Fruit fly (Drosophila melanogaster) whole organism, prepupa: ENCODE data around the gene Gr93a.
A peak's percentile ranks its signal among the peaks of the same experiment; 100 is the strongest.

Experiments
- CG10631 ChIP-seq: fragments of 200-800 bp; sonication (Bioruptor generic); optimal IDR thresholded peaks from 2 replicates; lab custom pipeline; 2016; ENCODE audit warnings: missing biosample characterization, missing genetic modification characterization
- CG10669 ChIP-seq: fragments of 200-800 bp; sonication (Bioruptor generic); optimal IDR thresholded peaks from 3 replicates; lab custom pipeline; 2018; ENCODE audit warnings: missing biosample characterization, mild to moderate bottlenecking, missing genetic modification characterization, moderate library complexity
- CG11762 ChIP-seq: fragments of 200-800 bp; sonication (Bioruptor generic); optimal IDR thresholded peaks from 3 replicates; lab custom pipeline; 2016; ENCODE audit warnings: missing biosample characterization, missing genetic modification characterization; ENCODE audit not compliant: insufficient read depth
- CG15336 ChIP-seq: fragments of 200-800 bp; sonication (Bioruptor generic); IDR thresholded peaks from 2 replicates; pipeline ENCODE4 v1.3.6; 2022; ENCODE audit warnings: missing biosample characterization, missing genetic modification characterization
- CG3032 ChIP-seq: fragments of 200-800 bp; optimal IDR thresholded peaks from 2 replicates; lab custom pipeline; 2019; ENCODE audit warnings: missing biosample characterization, mild to moderate bottlenecking, missing genetic modification characterization, moderate library complexity
- CG31627 ChIP-seq: fragments of 200-800 bp; sonication (Bioruptor generic); optimal IDR thresholded peaks from 3 replicates; lab custom pipeline; 2016; ENCODE audit warnings: missing biosample characterization, missing genetic modification characterization
- CG32006 ChIP-seq: fragments of 200-800 bp; sonication (Bioruptor generic); optimal IDR thresholded peaks from 3 replicates; lab custom pipeline; 2017; ENCODE audit warnings: missing biosample characterization, mild to moderate bottlenecking, missing genetic modification characterization
- CG3919 ChIP-seq: fragments of 200-800 bp; sonication (Bioruptor generic); optimal IDR thresholded peaks from 3 replicates; lab custom pipeline; 2016; ENCODE audit warnings: missing biosample characterization, missing genetic modification characterization
- CG4318 ChIP-seq: fragments of 200-800 bp; sonication (Bioruptor generic); optimal IDR thresholded peaks from 3 replicates; lab custom pipeline; 2017; ENCODE audit warnings: missing biosample characterization, mild to moderate bottlenecking, missing genetic modification characterization
- CG6163 ChIP-seq: fragments of 200-800 bp; sonication (Bioruptor generic); IDR thresholded peaks from 3 replicates; pipeline ENCODE4 v1.3.6; 2022; ENCODE audit warnings: missing biosample characterization, missing genetic modification characterization
- CG6276 ChIP-seq: fragments of 200-800 bp; sonication (Bioruptor generic); optimal IDR thresholded peaks from 2 replicates; lab custom pipeline; 2017; ENCODE audit warnings: missing biosample characterization, mild to moderate bottlenecking, missing genetic modification characterization
- CG6808 ChIP-seq: fragments of 200-800 bp; sonication (Bioruptor generic); optimal IDR thresholded peaks from 3 replicates; lab custom pipeline; 2017; ENCODE audit warnings: missing biosample characterization, missing genetic modification characterization, mild to moderate bottlenecking, moderate library complexity, missing genetic modification reagents
- CG6854 ChIP-seq: fragments of 200-800 bp; sonication (Bioruptor generic); optimal IDR thresholded peaks from 2 replicates; lab custom pipeline; 2017; ENCODE audit warnings: missing biosample characterization, mild to moderate bottlenecking, missing genetic modification characterization
- CG8119 ChIP-seq: fragments of 200-800 bp; sonication (Bioruptor generic); IDR thresholded peaks from 3 replicates; pipeline ENCODE4 v1.3.6; 2022; ENCODE audit warnings: missing biosample characterization, missing genetic modification characterization
- CG8319 ChIP-seq: fragments of 200-800 bp; sonication (Bioruptor generic); optimal IDR thresholded peaks from 3 replicates; lab custom pipeline; 2016; ENCODE audit warnings: missing biosample characterization, missing genetic modification characterization
- CG8632 ChIP-seq: fragments of 200-800 bp; sonication (Bioruptor generic); optimal IDR thresholded peaks from 3 replicates; lab custom pipeline; 2016; ENCODE audit warnings: missing biosample characterization, missing genetic modification characterization
- CG9139 ChIP-seq: fragments of 200-800 bp; sonication (Bioruptor generic); optimal IDR thresholded peaks from 3 replicates; lab custom pipeline; 2017; ENCODE audit warnings: missing biosample characterization, mild to moderate bottlenecking, missing genetic modification characterization
- Eip75B ChIP-seq: fragments of 200-800 bp; sonication (Bioruptor generic); optimal IDR thresholded peaks from 3 replicates; lab custom pipeline; 2016; ENCODE audit warnings: missing biosample characterization, missing genetic modification characterization
- Eip78C ChIP-seq: fragments of 200-800 bp; sonication (Bioruptor generic); peaks from one replicate; lab custom pipeline; 2016; ENCODE audit warnings: missing biosample characterization, missing genetic modification characterization
- Eip93F ChIP-seq: fragments of 200-800 bp; sonication (Bioruptor generic); optimal IDR thresholded peaks from 2 replicates; lab custom pipeline; 2016; ENCODE audit warnings: missing biosample characterization, mild to moderate bottlenecking, missing genetic modification characterization
- Ets21C ChIP-seq: fragments of 200-800 bp; sonication (Bioruptor generic); optimal IDR thresholded peaks from 3 replicates; lab custom pipeline; 2016; ENCODE audit warnings: missing biosample characterization, missing genetic modification characterization
- Ets96B ChIP-seq: fragments of 200-800 bp; optimal IDR thresholded peaks from 2 replicates; lab custom pipeline; 2019; ENCODE audit warnings: missing biosample characterization, mild to moderate bottlenecking, missing genetic modification characterization, moderate library complexity
- Gug ChIP-seq: fragments of 200-800 bp; sonication (Bioruptor generic); IDR thresholded peaks from 2 replicates; pipeline ENCODE4 v1.3.6; 2022; ENCODE audit warnings: missing biosample characterization, missing genetic modification characterization
- Hr4 ChIP-seq: fragments of 200-800 bp; sonication (Bioruptor generic); optimal IDR thresholded peaks from 3 replicates; lab custom pipeline; 2016; ENCODE audit warnings: missing biosample characterization, missing genetic modification characterization
- Lpt ChIP-seq: fragments of 200-800 bp; sonication (Bioruptor generic); optimal IDR thresholded peaks from 3 replicates; lab custom pipeline; 2016; ENCODE audit warnings: missing biosample characterization, missing genetic modification characterization
- Smox ChIP-seq: fragments of 200-800 bp; sonication (Bioruptor generic); optimal IDR thresholded peaks from 3 replicates; lab custom pipeline; 2016; ENCODE audit warnings: missing biosample characterization, missing genetic modification characterization
- Sox102F ChIP-seq: fragments of 200-800 bp; sonication (Bioruptor generic); optimal IDR thresholded peaks from 2 replicates; lab custom pipeline; 2016; ENCODE audit warnings: missing biosample characterization, mild to moderate bottlenecking, missing genetic modification characterization
- Sox15 ChIP-seq: fragments of 200-800 bp; sonication (Bioruptor generic); optimal IDR thresholded peaks from 3 replicates; lab custom pipeline; 2016; ENCODE audit warnings: missing biosample characterization, missing genetic modification characterization
- acj6 ChIP-seq: fragments of 200-800 bp; sonication (Bioruptor generic); optimal IDR thresholded peaks from 3 replicates; lab custom pipeline; 2016; ENCODE audit warnings: missing biosample characterization, missing genetic modification characterization
- dac ChIP-seq: fragments of 200-800 bp; sonication (Bioruptor generic); optimal IDR thresholded peaks from 2 replicates; lab custom pipeline; 2017; ENCODE audit warnings: missing biosample characterization, mild to moderate bottlenecking, missing genetic modification characterization
- dsx ChIP-seq: fragments of 200-800 bp; optimal IDR thresholded peaks from 3 replicates; lab custom pipeline; 2019; ENCODE audit warnings: missing biosample characterization, mild to moderate bottlenecking, missing genetic modification characterization, moderate library complexity; ENCODE audit not compliant: poor library complexity, severe bottlenecking
- eg ChIP-seq: fragments of 200-800 bp; sonication (Bioruptor generic); IDR thresholded peaks from 3 replicates; pipeline ENCODE4 v1.3.6; 2022; ENCODE audit warnings: missing biosample characterization, missing genetic modification characterization
- esn ChIP-seq: fragments of 200-800 bp; sonication (Bioruptor generic); optimal IDR thresholded peaks from 2 replicates; lab custom pipeline; 2016; ENCODE audit warnings: missing biosample characterization, mild to moderate bottlenecking, missing genetic modification characterization, moderate library complexity
- fd59A ChIP-seq: fragments of 200-800 bp; sonication (Bioruptor generic); optimal IDR thresholded peaks from 2 replicates; lab custom pipeline; 2017; ENCODE audit warnings: missing biosample characterization, mild to moderate bottlenecking, missing genetic modification characterization, missing genetic modification reagents
- fd85E ChIP-seq: fragments of 200-800 bp; sonication (Bioruptor generic); optimal IDR thresholded peaks from 3 replicates; lab custom pipeline; 2016; ENCODE audit warnings: missing biosample characterization, missing genetic modification characterization
- fkh ChIP-seq: fragments of 200-800 bp; sonication (Bioruptor generic); optimal IDR thresholded peaks from 3 replicates; lab custom pipeline; 2017; ENCODE audit warnings: missing biosample characterization, mild to moderate bottlenecking, missing genetic modification characterization, moderate library complexity
- lz ChIP-seq: fragments of 200-800 bp; sonication (Bioruptor generic); optimal IDR thresholded peaks from 3 replicates; lab custom pipeline; 2016; ENCODE audit warnings: missing biosample characterization, missing genetic modification characterization
- salr ChIP-seq, 2 experiments: fragments of 200-800 bp; sonication (Bioruptor generic); optimal IDR thresholded peaks; 3 replicates each; lab custom pipeline; 2016 to 2018; ENCODE audit warnings: missing biosample characterization in 2 of 2, missing genetic modification characterization in 2 of 2, mild to moderate bottlenecking in 1 of 2
- spab ChIP-seq: fragments of 200-800 bp; sonication (Bioruptor generic); optimal IDR thresholded peaks from 2 replicates; lab custom pipeline; 2017; ENCODE audit warnings: missing biosample characterization, mild to moderate bottlenecking, missing genetic modification characterization, missing genetic modification reagents
- ss ChIP-seq, 2 experiments: fragments of 200-800 bp; sonication (Bioruptor generic); optimal IDR thresholded peaks; 2 replicates in 1 of 2; 3 replicates in 1 of 2; lab custom pipeline; 2017 to 2018; ENCODE audit warnings: mild to moderate bottlenecking in 2 of 2, missing biosample characterization in 2 of 2, missing genetic modification characterization in 2 of 2, moderate library complexity in 1 of 2
- svp ChIP-seq: fragments of 200-800 bp; sonication (Bioruptor generic); peaks from one replicate; lab custom pipeline; 2016; ENCODE audit warnings: missing biosample characterization, missing genetic modification characterization
- topi ChIP-seq: fragments of 200-800 bp; sonication (Bioruptor generic); optimal IDR thresholded peaks from 3 replicates; lab custom pipeline; 2016; ENCODE audit warnings: missing biosample characterization, missing genetic modification characterization
- vri ChIP-seq: fragments of 200-800 bp; sonication (Bioruptor generic); optimal IDR thresholded peaks from 3 replicates; lab custom pipeline; 2016; ENCODE audit warnings: missing biosample characterization, mild to moderate bottlenecking, missing genetic modification characterization

The Gr93a gene

dm6 chr3R:21849988-21850460 lies 17.7 kb downstream of the Gr93a start (continued):
- TF ChIP-seq eg (GFP tag; lab: Robert Waterston, UW) (peak; percentile 60), CG9139 (GFP tag; lab: Kevin White, UChicago) (no peak), fd59A (GFP tag; lab: Kevin White, UChicago) (no peak), CG10631 (GFP tag; lab: Kevin White, UChicago) (peak; percentile 41), CG11762 (no peak), CG4318 (GFP tag; lab: Kevin White, UChicago) (peak; percentile 13), fkh (peak; percentile 32), vri (no peak), topi (GFP tag; lab: Kevin White, UChicago) (peak; percentile 10), Sox15 (GFP tag; lab: Kevin White, UChicago) (no peak), CG6854 (GFP tag; lab: Kevin White, UChicago) (no peak), dsx (GFP tag; lab: Kevin White, UChicago) (no peak), CG6276 (GFP tag; lab: Kevin White, UChicago) (peak; percentile 7), Hr4 (GFP tag; lab: Kevin White, UChicago) (peak; percentile 65), Sox102F (GFP tag; lab: Kevin White, UChicago) (no peak), CG3919 (GFP tag; lab: Kevin White, UChicago) (no peak), Ets21C (no peak), Ets96B (tag; lab: Kevin White, UChicago) (no peak), ss (GFP tag; optimal IDR thresholded peaks at IDR 0.05; lab: Kevin White, UChicago) (no peak), CG8119 (GFP tag; lab: Robert Waterston, UW) (peak; percentile 64), Smox (no peak), CG10669 (no peak)

DNA sequence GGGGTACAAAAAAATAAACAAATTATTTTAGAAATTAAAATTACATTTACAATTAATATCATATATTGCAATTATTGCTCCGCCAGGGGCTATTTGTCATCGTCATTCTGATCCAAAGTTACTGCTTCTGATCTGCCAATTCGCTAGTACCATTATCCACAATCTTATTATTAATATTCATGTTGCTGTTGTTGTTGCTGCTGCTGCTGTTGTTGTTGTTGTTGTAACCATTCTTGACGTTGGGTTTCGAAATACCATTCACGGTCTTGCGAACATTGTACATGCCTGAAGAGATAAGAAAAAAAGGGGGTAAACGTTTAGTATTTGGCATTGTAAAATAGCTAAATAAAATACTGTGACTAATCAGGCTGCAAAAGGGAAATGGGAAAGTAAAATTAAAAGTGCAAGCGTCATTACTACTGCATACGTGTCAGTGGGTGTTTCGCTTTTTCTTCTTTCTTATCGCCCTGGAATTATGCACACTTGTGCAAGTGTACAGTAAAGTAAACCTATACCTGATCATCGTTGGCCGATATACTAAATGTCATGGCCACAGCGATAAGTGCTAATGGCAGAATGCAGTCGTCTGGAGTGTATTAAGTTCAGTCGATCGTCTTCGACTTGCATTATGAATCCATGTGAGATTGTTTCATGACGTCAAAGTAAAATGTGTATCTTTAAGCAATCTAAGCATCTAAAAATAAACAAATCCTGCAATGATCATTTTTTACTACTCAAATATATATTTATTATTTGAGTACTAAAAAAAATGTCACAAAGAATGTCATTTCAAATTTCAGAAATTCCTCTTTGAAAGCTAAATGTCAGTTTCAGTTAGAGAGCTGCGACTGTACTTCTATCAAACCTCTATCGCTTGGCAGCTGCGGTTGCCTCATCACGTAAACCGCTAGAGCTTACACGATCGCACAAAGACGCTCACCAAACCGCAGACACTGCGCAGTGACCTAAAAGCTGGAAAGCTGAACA lies 19.6 kb downstream of the Gr93a start:
- TF ChIP-seq svp (GFP tag; lab: Kevin White, UChicago): peak; percentile 86
- TF ChIP-seq Eip78C (GFP tag; lab: Kevin White, UChicago): peak; percentile 8
- TF ChIP-seq CG15336 (GFP tag; lab: Robert Waterston, UW): no peak

DNA sequence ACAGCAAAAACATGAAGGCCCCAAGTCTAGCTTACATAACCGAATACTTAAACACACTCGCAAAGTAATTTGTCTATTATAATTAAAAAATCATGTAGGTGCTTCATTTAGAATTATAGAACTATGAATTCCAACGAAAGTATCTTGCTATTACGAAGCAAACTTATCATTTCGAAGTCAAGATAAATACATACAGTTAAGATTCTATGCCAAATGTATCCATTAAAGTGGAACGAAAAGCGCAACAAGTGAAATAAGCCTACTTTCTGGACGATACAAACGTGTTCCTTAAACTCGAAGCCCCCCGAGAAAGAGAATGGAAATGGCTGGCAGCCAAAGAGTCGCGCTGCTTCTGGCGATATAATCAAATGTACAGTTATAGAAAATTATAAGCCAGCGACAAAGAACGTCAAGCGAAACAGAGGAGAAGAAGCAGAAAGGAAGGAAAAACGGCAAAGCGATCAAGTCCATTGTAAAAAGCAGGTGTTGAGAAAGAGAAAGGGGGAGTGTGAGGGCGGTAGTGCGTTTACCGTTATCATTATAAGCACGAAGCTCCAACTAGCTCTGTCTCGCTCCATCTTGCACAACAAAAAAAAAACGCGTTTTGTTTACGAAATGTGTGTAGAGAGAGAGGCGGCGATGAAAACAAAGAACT lies 20.4 kb downstream of the Gr93a start:
- TF ChIP-seq esn (GFP tag; lab: Kevin White, UChicago) (peak; percentile 28), acj6 (GFP tag; lab: Kevin White, UChicago) (peak; percentile 23), Eip93F (GFP tag; lab: Kevin White, UChicago) (no peak), lz (GFP tag; lab: Kevin White, UChicago) (no peak), Eip78C (GFP tag; lab: Kevin White, UChicago) (peak; percentile 72), Sox15 (GFP tag; lab: Kevin White, UChicago) (no peak), Lpt (GFP tag; lab: Kevin White, UChicago) (peak; percentile 3), CG6163 (GFP tag; lab: Robert Waterston, UW) (peak; percentile 29; the same call in 1 of the 3 replicates), dsx (GFP tag; lab: Kevin White, UChicago) (peak; percentile 15), CG11762 (no peak), ss (GFP tag; optimal IDR thresholded peaks at IDR 0.05; lab: Kevin White, UChicago) (peak; percentile 15 to 21), CG8632 (GFP tag; lab: Kevin White, UChicago) (no peak), salr (GFP tag; optimal IDR thresholded peaks at IDR 0.05; lab: Kevin White, UChicago) (no peak), Smox (no peak), fkh (no peak), CG6808 (GFP tag; lab: Kevin White, UChicago) (peak; percentile 30), CG8319 (GFP tag; lab: Kevin White, UChicago) (no peak), CG3032 (tag; lab: Kevin White, UChicago) (no peak), dac (no peak), Gug (no peak), fd85E (GFP tag; lab: Kevin White, UChicago) (no peak), svp (GFP tag; lab: Kevin White, UChicago) (no peak), Sox102F (GFP tag; lab: Kevin White, UChicago) (no peak), CG32006 (GFP tag; lab: Kevin White, UChicago) (peak; percentile 66), eg (GFP tag; lab: Robert Waterston, UW) (no peak), CG31627 (no peak), Eip75B (GFP tag; lab: Kevin White, UChicago) (no peak), spab (GFP tag; lab: Kevin White, UChicago) (peak; percentile 30), CG6276 (GFP tag; lab: Kevin White, UChicago) (peak; percentile 21)
